Fruit fly (Drosophila melanogaster) whole organism, embryonic: Measurements from ENCODE around the gene Or94a.

ENCODE experiments used
- Atf6 ChIP-seq: fragments of 200-800 bp; sonication (Bioruptor generic); IDR thresholded peaks from 2 replicates; pipeline ENCODE4 v1.3.6; 2022; ENCODE audit warnings: missing biosample characterization, missing genetic modification characterization
- CG10321 ChIP-seq: fragments of 200-800 bp; sonication (Bioruptor generic); IDR thresholded peaks from 2 replicates; pipeline ENCODE4 v1.3.6; 2022; ENCODE audit warnings: missing biosample characterization, missing genetic modification characterization
- CG10654 ChIP-seq: fragments of 200-800 bp; sonication (Bioruptor generic); optimal IDR thresholded peaks from 2 replicates; lab custom pipeline; 2016; ENCODE audit warnings: missing biosample characterization, missing genetic modification characterization
- CG12155 ChIP-seq: fragments of 200-800 bp; sonication (Bioruptor generic); optimal IDR thresholded peaks from 3 replicates; lab custom pipeline; 2016; ENCODE audit warnings: missing biosample characterization, missing genetic modification characterization
- CG12769 ChIP-seq: fragments of 200-800 bp; sonication (Bioruptor generic); optimal IDR thresholded peaks from 2 replicates; lab custom pipeline; 2019; ENCODE audit warnings: missing biosample characterization, mild to moderate bottlenecking, missing genetic modification characterization, moderate library complexity
- CG12942 ChIP-seq: fragments of 200-800 bp; sonication (Bioruptor generic); optimal IDR thresholded peaks from 3 replicates; lab custom pipeline; 2016; ENCODE audit warnings: missing biosample characterization, missing genetic modification characterization
- CG14710 ChIP-seq: fragments of 200-800 bp; sonication (Bioruptor generic); optimal IDR thresholded peaks from 3 replicates; lab custom pipeline; 2019; ENCODE audit warnings: missing biosample characterization, mild to moderate bottlenecking, missing genetic modification characterization, moderate library complexity
- CG16815 ChIP-seq: fragments of 200-800 bp; sonication (Bioruptor generic); optimal IDR thresholded peaks from 3 replicates; lab custom pipeline; 2017; ENCODE audit warnings: missing biosample characterization, mild to moderate bottlenecking, missing genetic modification characterization
- CG17361 ChIP-seq: fragments of 200-800 bp; sonication (Bioruptor generic); IDR thresholded peaks from 3 replicates; pipeline ENCODE4 v1.3.6; 2022; ENCODE audit warnings: missing biosample characterization, missing genetic modification characterization
- CG18262 ChIP-seq: fragments of 200-800 bp; optimal IDR thresholded peaks from 3 replicates; lab custom pipeline; 2019; ENCODE audit warnings: missing biosample characterization, mild to moderate bottlenecking, missing genetic modification characterization, moderate library complexity
- CG2712 ChIP-seq: fragments of 200-800 bp; optimal IDR thresholded peaks from 3 replicates; lab custom pipeline; 2019; ENCODE audit warnings: missing biosample characterization, mild to moderate bottlenecking, missing genetic modification characterization, moderate library complexity
- CG30431 ChIP-seq: fragments of 200-800 bp; sonication (Bioruptor generic); optimal IDR thresholded peaks from 2 replicates; lab custom pipeline; 2017; ENCODE audit warnings: missing biosample characterization, missing genetic modification characterization
- CG32772 ChIP-seq: fragments of 200-800 bp; sonication (Bioruptor generic); IDR thresholded peaks from 2 replicates; pipeline ENCODE4 v1.3.6; 2022; ENCODE audit warnings: missing biosample characterization, missing genetic modification characterization
- CG34422 ChIP-seq: fragments of 200-800 bp; sonication (Bioruptor generic); IDR thresholded peaks from 3 replicates; pipeline ENCODE4 v1.3.6; 2022; ENCODE audit warnings: missing biosample characterization, missing genetic modification characterization
- CG3847 ChIP-seq: fragments of 200-800 bp; sonication (Bioruptor generic); IDR thresholded peaks from 2 replicates; pipeline ENCODE4 v1.3.6; 2022; ENCODE audit warnings: missing biosample characterization, missing genetic modification characterization
- CG4360 ChIP-seq: fragments of 200-800 bp; sonication (Bioruptor generic); IDR thresholded peaks from 2 replicates; pipeline ENCODE4 v1.3.6; 2022; ENCODE audit warnings: missing biosample characterization, missing genetic modification characterization
- CG4424 ChIP-seq: fragments of 200-800 bp; sonication (Bioruptor generic); optimal IDR thresholded peaks from 3 replicates; lab custom pipeline; 2016; ENCODE audit warnings: missing biosample characterization, missing genetic modification characterization
- CG6689 ChIP-seq: fragments of 200-800 bp; sonication (Bioruptor generic); IDR thresholded peaks from 2 replicates; pipeline ENCODE4 v1.3.6; 2022; ENCODE audit warnings: missing biosample characterization, missing genetic modification characterization
- CG6791 ChIP-seq: fragments of 200-800 bp; sonication (Bioruptor generic); IDR thresholded peaks from 3 replicates; pipeline ENCODE4 v1.3.6; 2022; ENCODE audit warnings: missing biosample characterization, missing genetic modification characterization; ENCODE audit not compliant: partially characterized antibody
- CG6854 ChIP-seq: fragments of 200-800 bp; sonication (Bioruptor generic); optimal IDR thresholded peaks from 3 replicates; lab custom pipeline; 2017; ENCODE audit warnings: missing biosample characterization, mild to moderate bottlenecking, missing genetic modification characterization
- CG7928 ChIP-seq: fragments of 200-800 bp; sonication (Bioruptor generic); optimal IDR thresholded peaks from 2 replicates; lab custom pipeline; 2017; ENCODE audit warnings: missing biosample characterization, mild to moderate bottlenecking, missing genetic modification characterization
- CG7963 ChIP-seq: fragments of 200-800 bp; sonication (Bioruptor generic); IDR thresholded peaks from 3 replicates; pipeline ENCODE4 v1.3.6; 2022; ENCODE audit warnings: missing biosample characterization, missing genetic modification characterization; ENCODE audit not compliant: partially characterized antibody
- Deaf1 ChIP-seq: fragments of 200-800 bp; optimal IDR thresholded peaks from 3 replicates; lab custom pipeline; 2019; ENCODE audit warnings: missing biosample characterization, mild to moderate bottlenecking, missing genetic modification characterization, moderate library complexity
- Dll ChIP-seq: fragments of 200-800 bp; sonication (Bioruptor generic); IDR thresholded peaks from 4 replicates; pipeline ENCODE4 v1.3.6; 2022; ENCODE audit warnings: missing biosample characterization, missing genetic modification characterization; ENCODE audit not compliant: partially characterized antibody
- Drgx ChIP-seq: fragments of 200-800 bp; sonication (Bioruptor generic); IDR thresholded peaks from 2 replicates; pipeline ENCODE4 v1.3.6; 2022; ENCODE audit warnings: missing biosample characterization, missing genetic modification characterization
- Lpt ChIP-seq: fragments of >200 bp; optimal IDR thresholded peaks from 2 replicates; lab custom pipeline; 2018; ENCODE audit warnings: missing biosample characterization, missing genetic modification characterization
- MESR4 ChIP-seq: fragments of 200-800 bp; sonication (Bioruptor generic); optimal IDR thresholded peaks from 2 replicates; lab custom pipeline; 2018; ENCODE audit warnings: missing biosample characterization, mild to moderate bottlenecking, missing genetic modification characterization, moderate library complexity
- Scr ChIP-seq: fragments of 200-800 bp; sonication (Bioruptor generic); IDR thresholded peaks from 2 replicates; pipeline ENCODE4 v1.3.6; 2022; ENCODE audit warnings: missing biosample characterization, missing genetic modification characterization; ENCODE audit not compliant: partially characterized antibody
- Side ChIP-seq: fragments of 200-800 bp; sonication (Bioruptor generic); optimal IDR thresholded peaks from 2 replicates; lab custom pipeline; 2016; ENCODE audit warnings: missing biosample characterization, missing genetic modification characterization
- ase ChIP-seq: fragments of 200-800 bp; sonication (Bioruptor generic); IDR thresholded peaks from 3 replicates; pipeline ENCODE4 v1.3.6; 2022; ENCODE audit warnings: missing biosample characterization, missing genetic modification characterization
- az2 ChIP-seq: fragments of 200-800 bp; sonication (Bioruptor generic); optimal IDR thresholded peaks from 3 replicates; lab custom pipeline; 2016; ENCODE audit warnings: missing biosample characterization, missing genetic modification characterization
- bab2 ChIP-seq: fragments of 200-800 bp; sonication (Bioruptor generic); optimal IDR thresholded peaks from 2 replicates; lab custom pipeline; 2016; ENCODE audit warnings: missing biosample characterization, missing genetic modification characterization
- chinmo ChIP-seq: fragments of 200-800 bp; sonication (Bioruptor generic); IDR thresholded peaks from 4 replicates; pipeline ENCODE4 v1.3.6; 2022; ENCODE audit warnings: missing biosample characterization, missing genetic modification characterization; ENCODE audit not compliant: partially characterized antibody
- fd3F ChIP-seq: fragments of 200-800 bp; sonication (Bioruptor generic); optimal IDR thresholded peaks from 2 replicates; lab custom pipeline; 2018; ENCODE audit warnings: missing biosample characterization, mild to moderate bottlenecking, missing genetic modification characterization, moderate library complexity
- gro ChIP-seq: fragments of 200-800 bp; sonication (Bioruptor generic); optimal IDR thresholded peaks from 2 replicates; lab custom pipeline; 2016; ENCODE audit warnings: missing biosample characterization, missing genetic modification characterization
- her ChIP-seq: fragments of 200-800 bp; sonication (Bioruptor generic); optimal IDR thresholded peaks from 2 replicates; lab custom pipeline; 2016; ENCODE audit warnings: missing biosample characterization, missing genetic modification characterization
- ken ChIP-seq: fragments of 200-800 bp; sonication (Bioruptor generic); IDR thresholded peaks from 3 replicates; pipeline ENCODE4 v1.3.6; 2022; ENCODE audit warnings: missing biosample characterization, missing genetic modification characterization
- kni ChIP-seq: fragments of 200-800 bp; sonication (Bioruptor generic); optimal IDR thresholded peaks from 3 replicates; lab custom pipeline; 2017; ENCODE audit warnings: mild to moderate bottlenecking, missing biosample characterization, missing genetic modification reagents, missing genetic modification characterization
- lab ChIP-seq: fragments of 200-800 bp; sonication (Bioruptor generic); optimal IDR thresholded peaks from 3 replicates; lab custom pipeline; 2017; ENCODE audit warnings: missing biosample characterization, missing genetic modification characterization, mild to moderate bottlenecking, moderate library complexity, missing genetic modification reagents
- lola ChIP-seq, 3 experiments: fragments of >200 bp in 2 of 3; fragments of 200-800 bp in 1 of 3; sonication (Bioruptor generic) in 1 of 3; optimal IDR thresholded peaks; 2 replicates each; lab custom pipeline; 2017 to 2019; ENCODE audit warnings: missing biosample characterization in 3 of 3, missing genetic modification characterization in 3 of 3, mild to moderate bottlenecking in 1 of 3, moderate library complexity in 1 of 3
- oc ChIP-seq: fragments of 200-800 bp; sonication (Bioruptor generic); optimal IDR thresholded peaks from 2 replicates; lab custom pipeline; 2018; ENCODE audit warnings: missing biosample characterization, mild to moderate bottlenecking, missing genetic modification characterization, moderate library complexity
- pita ChIP-seq: fragments of 200-800 bp; sonication (Bioruptor generic); optimal IDR thresholded peaks from 2 replicates; lab custom pipeline; 2017; ENCODE audit warnings: missing biosample characterization, mild to moderate bottlenecking, missing genetic modification characterization
- ranshi ChIP-seq: fragments of 200-800 bp; sonication (Bioruptor generic); IDR thresholded peaks from 2 replicates; pipeline ENCODE4 v1.3.6; 2022; ENCODE audit warnings: missing biosample characterization, missing genetic modification characterization
- run ChIP-seq: fragments of 200-800 bp; sonication (Bioruptor generic); optimal IDR thresholded peaks from 3 replicates; lab custom pipeline; 2018; ENCODE audit warnings: missing biosample characterization, mild to moderate bottlenecking, missing genetic modification characterization
- slbo ChIP-seq: fragments of 200-800 bp; sonication (Bioruptor generic); IDR thresholded peaks from 2 replicates; pipeline ENCODE4 v1.3.6; 2022; ENCODE audit warnings: missing biosample characterization, missing genetic modification characterization
- sr ChIP-seq: fragments of 200-800 bp; sonication (Bioruptor generic); IDR thresholded peaks from 3 replicates; pipeline ENCODE4 v1.3.6; 2022; ENCODE audit warnings: missing biosample characterization, missing genetic modification characterization
- twi ChIP-seq: fragments of 200-800 bp; optimal IDR thresholded peaks from 2 replicates; lab custom pipeline; 2019; ENCODE audit warnings: missing biosample characterization, mild to moderate bottlenecking, missing genetic modification characterization, moderate library complexity
- vnd ChIP-seq: fragments of 200-800 bp; sonication (Bioruptor generic); IDR thresholded peaks from 3 replicates; pipeline ENCODE4 v1.3.6; 2022; ENCODE audit warnings: missing biosample characterization, missing genetic modification characterization; ENCODE audit not compliant: partially characterized antibody

The Or94a gene

dm6 chr3R:23026652-23027427 is 39.8 kb downstream of the Or94a start, which contains the start of gene lmd (continued):
- TF ChIP-seq oc (no peak), CG7963 (GFP tag; lab: Robert Waterston, UW) (no peak), kni (GFP tag; lab: Kevin White, UChicago) (no peak), az2 (GFP tag; lab: Kevin White, UChicago) (no peak), CG16815 (GFP tag; lab: Kevin White, UChicago) (no peak), lola (GFP tag; optimal IDR thresholded peaks at IDR 0.05; lab: Kevin White, UChicago) (peak in 1 of 3 experiments; percentile 26), CG14710 (tag; lab: Kevin White, UChicago) (peak; percentile 4), CG18262 (peak; percentile 95), lab (no peak), CG12769 (tag; lab: Kevin White, UChicago) (peak; percentile 74), vnd (no peak), CG12942 (no peak), Deaf1 (tag; lab: Kevin White, UChicago) (no peak), CG3847 (GFP tag; lab: Robert Waterston, UW) (no peak), CG34422 (GFP tag; lab: Robert Waterston, UW) (no peak), CG2712 (tag; lab: Kevin White, UChicago) (peak; percentile 27), CG32772 (GFP tag; lab: Robert Waterston, UW) (0 out of 2 replicates have a peak, but pooled peaks have one; percentile 10), ase (GFP tag; lab: Robert Waterston, UW) (no peak), CG6854 (GFP tag; lab: Kevin White, UChicago) (no peak), Dll (GFP tag; lab: Robert Waterston, UW) (no peak), Scr (GFP tag; lab: Robert Waterston, UW) (no peak), CG6791 (no peak), Lpt (no peak), slbo (peak; percentile 11; the same call in 1 of the 2 replicates)

DNA sequence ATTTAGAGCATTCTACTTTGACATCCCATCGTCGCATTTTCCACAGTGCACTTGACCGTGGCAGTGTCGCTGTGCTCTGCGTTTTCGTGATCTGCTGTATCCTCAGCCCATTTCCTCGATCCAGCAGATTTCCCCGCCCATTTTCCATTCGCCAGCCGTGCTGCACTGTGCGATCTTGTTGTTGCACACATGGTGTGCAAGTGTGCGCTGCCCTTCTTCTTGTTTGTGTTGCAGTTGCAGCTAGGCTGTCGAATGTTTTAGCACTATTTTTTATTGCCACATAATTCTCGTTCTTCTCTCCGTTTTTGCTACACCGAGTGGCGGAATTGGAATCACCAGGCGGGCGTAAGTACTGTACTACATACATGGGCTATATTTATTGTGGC is 40.3 kb downstream of the Or94a start:
- TF ChIP-seq gro (GFP tag; lab: Kevin White, UChicago): no peak
- TF ChIP-seq twi: peak; percentile 96
- no peak for TF ChIP-seq run (tag; lab: Kevin White, UChicago)
- no peak for TF ChIP-seq CG10321 (GFP tag; lab: Robert Waterston, UW)
- 0 out of 3 replicates have a peak, but pooled peaks have one; percentile 3 for TF ChIP-seq CG17361 (GFP tag; lab: Robert Waterston, UW)
- peak; percentile 44 for TF ChIP-seq CG4360
- TF ChIP-seq, all 482 proteins: peak for 3

DNA sequence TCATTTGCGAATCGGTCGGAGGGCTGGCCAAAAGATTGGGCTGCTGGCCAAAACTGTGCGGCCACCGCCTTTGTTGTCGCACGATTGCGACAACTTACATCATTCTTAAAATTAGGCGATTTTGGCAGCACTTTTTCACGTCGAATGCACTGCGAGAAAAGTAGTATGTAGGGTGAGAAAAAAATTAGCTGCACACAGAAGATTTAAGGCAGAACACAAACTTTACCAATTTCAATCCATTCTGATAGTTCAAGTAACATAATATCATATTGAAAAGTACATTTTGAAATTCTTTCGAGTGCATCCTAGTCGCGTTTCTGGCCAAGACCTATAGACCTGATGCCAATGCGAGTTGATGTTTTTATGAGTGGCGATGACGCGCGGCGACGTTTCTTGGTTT is 41.4 kb downstream of the Or94a start:
- TF ChIP-seq chinmo (GFP tag; lab: Robert Waterston, UW): no peak
- TF ChIP-seq Side (GFP tag; lab: Kevin White, UChicago): peak; percentile 14
- no peak for TF ChIP-seq pita (GFP tag; lab: Kevin White, UChicago)
- peak; percentile 69 for TF ChIP-seq Atf6 (GFP tag; lab: Robert Waterston, UW)
- TF ChIP-seq MESR4 (GFP tag; lab: Kevin White, UChicago): no peak
- TF ChIP-seq CG10654 (GFP tag; lab: Kevin White, UChicago): no peak
- TF ChIP-seq Drgx (GFP tag; lab: Robert Waterston, UW): peak; percentile 46; the same call in 1 of the 2 replicates
- peak; percentile 24 for TF ChIP-seq CG7928 (GFP tag; lab: Kevin White, UChicago)
- peak; percentile 53; the same call in 1 of the 2 replicates for TF ChIP-seq ranshi
- TF ChIP-seq CG12769 (tag; lab: Kevin White, UChicago): peak; percentile 77
- peak; percentile 24 for TF ChIP-seq her (GFP tag; lab: Kevin White, UChicago)
- TF ChIP-seq CG12155 (GFP tag; lab: Kevin White, UChicago): peak; percentile 62
- 0 out of 3 replicates have a peak, but pooled peaks have one; percentile 12 for TF ChIP-seq ken (GFP tag; lab: Robert Waterston, UW)
- TF ChIP-seq fd3F (GFP tag; lab: Kevin White, UChicago): peak; percentile 60
- peak; percentile 58 for TF ChIP-seq CG6689 (GFP tag; lab: Robert Waterston, UW)
- TF ChIP-seq bab2 (GFP tag; lab: Kevin White, UChicago): peak; percentile 58
- no peak for TF ChIP-seq sr (GFP tag; lab: Robert Waterston, UW)
- TF ChIP-seq CG30431 (GFP tag; lab: Kevin White, UChicago): peak; percentile 20
- TF ChIP-seq CG4424 (GFP tag; lab: Kevin White, UChicago): peak; percentile 17
